Fruit fly (Drosophila melanogaster): ENCODE results near the gene TTLL4B.

DNA sequence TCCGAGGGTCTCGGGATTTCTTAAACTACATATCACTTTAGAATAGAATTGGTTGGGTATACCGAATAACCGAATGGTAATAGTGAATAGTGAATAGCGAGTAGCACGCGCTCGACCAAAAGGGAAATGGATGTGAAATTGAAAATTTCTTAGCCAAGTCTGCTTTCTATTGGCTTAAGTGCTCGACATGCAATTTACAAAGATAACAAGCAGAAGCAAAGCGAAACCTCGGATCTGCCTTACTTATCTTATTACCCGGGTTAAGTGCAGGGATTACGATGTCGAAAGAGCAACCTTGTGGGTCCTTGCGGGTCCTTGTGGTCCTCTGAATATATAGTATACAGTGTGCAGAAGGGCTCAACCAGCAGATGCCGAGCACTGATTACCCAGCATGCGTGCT is 33.2 kb upstream of the TTLL4B start:
- no peak for TF ChIP-seq pan (optimal IDR thresholded peaks at IDR 0.05)
- TF ChIP-seq Hnf4 (GFP tag; optimal IDR thresholded peaks at IDR 0.05): no peak
- no peak for TF ChIP-seq h (GFP tag; optimal IDR thresholded peaks at IDR 0.05)
- no peak for TF ChIP-seq Myc (optimal IDR thresholded peaks at IDR 0.05)
- no peak for TF ChIP-seq psq (GFP tag; optimal IDR thresholded peaks at IDR 0.05)
- no peak for TF ChIP-seq lola (GFP tag; optimal IDR thresholded peaks at IDR 0.05)
- no peak for TF ChIP-seq fru (GFP tag; optimal IDR thresholded peaks at IDR 0.05)
- TF ChIP-seq Dfd (GFP tag; optimal IDR thresholded peaks at IDR 0.05): no peak
- TF ChIP-seq CG9705 (GFP tag; optimal IDR thresholded peaks at IDR 0.05): no peak
- no peak for TF ChIP-seq Dif (GFP tag; optimal IDR thresholded peaks at IDR 0.05; ENCODE audit: partially characterized antibody)
- TF ChIP-seq Jra (GFP tag; optimal IDR thresholded peaks at IDR 0.05): no peak
- no peak for TF ChIP-seq HLH106 (tag; optimal IDR thresholded peaks at IDR 0.05)
- no peak for TF ChIP-seq usp (GFP tag; optimal IDR thresholded peaks at IDR 0.05)
- no peak for TF ChIP-seq CrebA (GFP tag; optimal IDR thresholded peaks at IDR 0.05; ENCODE audit: borderline replicate concordance)

Data from whole organism, wandering third instar larva.